Worm (Caenorhabditis elegans) whole organism, L4 larva: ENCODE measurements around the gene dyf-6.
A peak's percentile ranks its signal among the peaks of the same experiment; 100 is the strongest.

Experiments
- F10B5.3 ChIP-seq: sonication (generic microtip); optimal IDR thresholded peaks from 2 replicates; lab custom pipeline; 2016; ENCODE audit warnings: mild to moderate bottlenecking, missing genetic modification characterization, missing compliant biosample characterization
- F49E8.2 ChIP-seq: sonication (generic microtip); optimal IDR thresholded peaks from 2 replicates; lab custom pipeline; 2016; ENCODE audit warnings: missing compliant biosample characterization, mild to moderate bottlenecking, missing genetic modification characterization, borderline replicate concordance
- R02D3.7 ChIP-seq: fragments of 150-350 bp; sonication (generic microtip); optimal IDR thresholded peaks from 3 replicates; lab custom pipeline; 2014; ENCODE audit warnings: missing biosample characterization, missing genetic modification characterization
- T20F7.1 ChIP-seq: fragments of 200-800 bp; sonication (Bioruptor generic); optimal IDR thresholded peaks from 2 replicates; lab custom pipeline; 2018; ENCODE audit warnings: mild to moderate bottlenecking, missing genetic modification characterization, missing compliant biosample characterization
- aha-1 ChIP-seq: fragments of 150-350 bp; peaks from one replicate; lab custom pipeline; 2014; ENCODE audit warnings: missing biosample characterization, missing genetic modification characterization
- aly-2 ChIP-seq: sonication (generic microtip); optimal IDR thresholded peaks from 2 replicates; lab custom pipeline; 2018; ENCODE audit warnings: missing biosample characterization, missing genetic modification characterization
- ceh-20 ChIP-seq: fragments of 200-800 bp; sonication (Bioruptor generic); IDR thresholded peaks from 2 replicates; pipeline ENCODE4 v1.3.6; 2022; ENCODE audit warnings: missing genetic modification reagents, missing genetic modification characterization, missing compliant biosample characterization
- ceh-62 ChIP-seq: sonication (generic microtip); optimal IDR thresholded peaks from 2 replicates; lab custom pipeline; 2017; ENCODE audit warnings: missing biosample characterization, missing genetic modification characterization
- ces-1 ChIP-seq: fragments of 150-350 bp; sonication (generic microtip); optimal IDR thresholded peaks from 4 replicates; lab custom pipeline; 2014; ENCODE audit warnings: missing biosample characterization, missing genetic modification reagents, missing genetic modification characterization
- ctbp-1 ChIP-seq: fragments of 200-800 bp; sonication (Bioruptor generic); IDR thresholded peaks from 2 replicates; pipeline ENCODE4 v1.3.6; 2022; ENCODE audit warnings: missing genetic modification reagents, missing genetic modification characterization, missing compliant biosample characterization
- daf-16 ChIP-seq, 3 experiments: sonication (generic microtip); optimal IDR thresholded peaks; 2 replicates each; lab custom pipeline; 2016 to 2017; ENCODE audit warnings: missing genetic modification characterization in 3 of 3, missing genetic modification reagents in 3 of 3, mild to moderate bottlenecking in 2 of 3, missing compliant biosample characterization in 2 of 3, missing biosample characterization in 1 of 3, moderate library complexity in 1 of 3
- daf-19 ChIP-seq: fragments of 200-800 bp; sonication (Bioruptor generic); conservative IDR thresholded peaks from 2 replicates; pipeline ENCODE4 v1.3.6; 2022; ENCODE audit warnings: missing genetic modification characterization, missing compliant biosample characterization
- daf-8 ChIP-seq: fragments of 200-800 bp; sonication (Bioruptor generic); IDR thresholded peaks from 2 replicates; pipeline ENCODE4 v1.3.6; 2022; ENCODE audit warnings: missing genetic modification characterization, missing compliant biosample characterization
- dmd-6 ChIP-seq: fragments of 200-800 bp; sonication (Bioruptor generic); IDR thresholded peaks from 2 replicates; pipeline ENCODE4 v1.3.6; 2022; ENCODE audit warnings: missing genetic modification reagents, missing genetic modification characterization, missing compliant biosample characterization
- dpl-1 ChIP-seq: fragments of 150-350 bp; optimal IDR thresholded peaks from 2 replicates; lab custom pipeline; 2014; ENCODE audit warnings: missing biosample characterization, missing genetic modification reagents, missing genetic modification characterization
- duxl-1 ChIP-seq: sonication (generic microtip); optimal IDR thresholded peaks from 2 replicates; lab custom pipeline; 2016; ENCODE audit warnings: mild to moderate bottlenecking, missing genetic modification characterization, moderate library complexity, missing compliant biosample characterization; ENCODE audit not compliant: poor library complexity
- dve-1 ChIP-seq: sonication (generic microtip); optimal IDR thresholded peaks from 2 replicates; lab custom pipeline; 2017; ENCODE audit warnings: antibody characterized with exemption, mild to moderate bottlenecking, missing genetic modification characterization, missing compliant biosample characterization; ENCODE audit not compliant: insufficient read depth
- hif-1 ChIP-seq, 2 experiments: sonication (generic microtip); optimal IDR thresholded peaks; 2 replicates each; lab custom pipeline; 2016 to 2017; ENCODE audit warnings: missing compliant biosample characterization in 2 of 2, missing genetic modification characterization in 2 of 2, missing genetic modification reagents in 2 of 2, missing genotype in 2 of 2, mild to moderate bottlenecking in 1 of 2
- hlh-11 ChIP-seq: fragments of 200-800 bp; sonication (Bioruptor generic); optimal IDR thresholded peaks from 2 replicates; lab custom pipeline; 2018; ENCODE audit warnings: mild to moderate bottlenecking, missing genetic modification characterization, missing compliant biosample characterization
- hlh-30 ChIP-seq: sonication (generic microtip); optimal IDR thresholded peaks from 2 replicates; lab custom pipeline; 2017; ENCODE audit warnings: antibody characterized with exemption, mild to moderate bottlenecking, missing genetic modification characterization, missing compliant biosample characterization; ENCODE audit not compliant: insufficient read depth
- lim-7 ChIP-seq: fragments of 200-800 bp; sonication (Bioruptor generic); IDR thresholded peaks from 2 replicates; pipeline ENCODE4 v1.3.6; 2022; ENCODE audit warnings: missing genetic modification characterization, missing compliant biosample characterization
- lin-1 ChIP-seq: fragments of 200-800 bp; sonication (Bioruptor generic); IDR thresholded peaks from 2 replicates; pipeline ENCODE4 v1.3.6; 2022; ENCODE audit warnings: missing genetic modification reagents, missing genetic modification characterization, missing compliant biosample characterization
- lin-15B ChIP-seq: fragments of 150-350 bp; sonication (generic microtip); optimal IDR thresholded peaks from 3 replicates; lab custom pipeline; 2014; ENCODE audit warnings: missing biosample characterization, missing genetic modification characterization
- lin-38 ChIP-seq: fragments of 200-800 bp; sonication (Bioruptor generic); IDR thresholded peaks from 2 replicates; pipeline ENCODE4 v1.3.6; 2022; ENCODE audit warnings: missing genetic modification reagents, missing genetic modification characterization, missing compliant biosample characterization
- lin-39 ChIP-seq: fragments of 150-350 bp; optimal IDR thresholded peaks from 2 replicates; lab custom pipeline; 2014; ENCODE audit warnings: missing biosample characterization, missing genetic modification reagents, missing genetic modification characterization
- lsy-2 ChIP-seq, 2 experiments: fragments of 150-350 bp in 1 of 2; sonication (generic microtip) in 1 of 2; optimal IDR thresholded peaks; 2 replicates each; lab custom pipeline; 2014 to 2017; ENCODE audit warnings: missing biosample characterization in 2 of 2, missing genetic modification characterization in 2 of 2
- madf-9 ChIP-seq: fragments of 200-800 bp; sonication (Bioruptor generic); conservative IDR thresholded peaks from 2 replicates; pipeline ENCODE4 v1.3.6; 2022; ENCODE audit warnings: missing genetic modification reagents, missing genetic modification characterization, missing compliant biosample characterization
- mdt-29 ChIP-seq: fragments of 200-800 bp; sonication (Bioruptor generic); IDR thresholded peaks from 2 replicates; pipeline ENCODE4 v1.3.6; 2022; ENCODE audit warnings: missing genetic modification reagents, missing genetic modification characterization, missing compliant biosample characterization
- mep-1 ChIP-seq: fragments of 150-350 bp; sonication (generic microtip); optimal IDR thresholded peaks from 3 replicates; lab custom pipeline; 2014; ENCODE audit warnings: missing biosample characterization, missing genetic modification characterization
- mxl-2 ChIP-seq: fragments of 200-800 bp; sonication (Bioruptor generic); conservative IDR thresholded peaks from 2 replicates; pipeline ENCODE4 v1.3.6; 2022; ENCODE audit warnings: missing genetic modification reagents, missing genetic modification characterization, missing compliant biosample characterization
- mxl-3 ChIP-seq: fragments of 200-800 bp; sonication (Bioruptor generic); optimal IDR thresholded peaks from 2 replicates; lab custom pipeline; 2018; ENCODE audit warnings: mild to moderate bottlenecking, missing genetic modification characterization, missing compliant biosample characterization
- nhr-102 ChIP-seq: sonication (generic microtip); optimal IDR thresholded peaks from 2 replicates; lab custom pipeline; 2016; ENCODE audit warnings: mild to moderate bottlenecking, missing genetic modification characterization, moderate library complexity, missing compliant biosample characterization
- nhr-11 ChIP-seq: fragments of 150-350 bp; optimal IDR thresholded peaks from 2 replicates; lab custom pipeline; 2014; ENCODE audit warnings: missing biosample characterization, missing genetic modification characterization
- nhr-111 ChIP-seq: fragments of 200-800 bp; sonication (Bioruptor generic); optimal IDR thresholded peaks from 2 replicates; lab custom pipeline; 2018; ENCODE audit warnings: mild to moderate bottlenecking, missing genetic modification characterization, missing compliant biosample characterization
- nhr-28 ChIP-seq: fragments of 150-350 bp; optimal IDR thresholded peaks from 2 replicates; lab custom pipeline; 2014; ENCODE audit warnings: missing biosample characterization, missing genetic modification characterization
- nhr-42 ChIP-seq: fragments of 200-800 bp; sonication (Bioruptor generic); IDR thresholded peaks from 2 replicates; pipeline ENCODE4 v1.3.6; 2022; ENCODE audit warnings: missing genetic modification characterization, missing compliant biosample characterization
- nhr-48 ChIP-seq: sonication (generic microtip); optimal IDR thresholded peaks from 2 replicates; lab custom pipeline; 2016; ENCODE audit warnings: mild to moderate bottlenecking, missing genetic modification characterization, missing compliant biosample characterization
- nhr-6 ChIP-seq: fragments of 150-350 bp; optimal IDR thresholded peaks from 2 replicates; lab custom pipeline; 2014; ENCODE audit warnings: missing biosample characterization, missing genetic modification characterization
- php-3 ChIP-seq: fragments of 200-800 bp; sonication (Bioruptor generic); IDR thresholded peaks from 2 replicates; pipeline ENCODE4 v1.3.6; 2022; ENCODE audit warnings: missing genetic modification reagents, missing genetic modification characterization, missing compliant biosample characterization
- set-16 ChIP-seq: fragments of 200-800 bp; sonication (Bioruptor generic); IDR thresholded peaks from 2 replicates; pipeline ENCODE4 v1.3.6; 2022; ENCODE audit warnings: missing genetic modification reagents, missing genetic modification characterization, missing compliant biosample characterization
- snpc-1.2 ChIP-seq: fragments of 200-800 bp; sonication (Bioruptor generic); IDR thresholded peaks from 2 replicates; pipeline ENCODE4 v1.3.6; 2022; ENCODE audit warnings: missing genetic modification reagents, missing genetic modification characterization, missing compliant biosample characterization
- snpc-4 ChIP-seq: fragments of 150-350 bp; optimal IDR thresholded peaks from 2 replicates; lab custom pipeline; 2014; ENCODE audit warnings: missing biosample characterization, missing genetic modification characterization
- tag-97 ChIP-seq: fragments of 200-800 bp; sonication (Bioruptor generic); IDR thresholded peaks from 2 replicates; pipeline ENCODE4 v1.3.6; 2022; ENCODE audit warnings: missing genetic modification characterization, missing compliant biosample characterization
- tra-1 ChIP-seq: fragments of 200-800 bp; sonication (Bioruptor generic); IDR thresholded peaks from 2 replicates; pipeline ENCODE4 v1.3.6; 2022; ENCODE audit warnings: missing genetic modification reagents, missing genetic modification characterization, missing compliant biosample characterization
- unc-62 ChIP-seq, 3 experiments: fragments of 150-350 bp in 1 of 3; sonication (generic microtip); optimal IDR thresholded peaks in 2 of 3; peaks in 1 of 3; 1 replicate in 1 of 3; 2 replicates in 2 of 3; lab custom pipeline; 2014 to 2017; ENCODE audit warnings: missing biosample characterization in 3 of 3, missing genetic modification characterization in 3 of 3, missing genetic modification reagents in 3 of 3, missing genotype in 1 of 3
- zfp-3 ChIP-seq: fragments of 200-800 bp; sonication (Bioruptor generic); conservative IDR thresholded peaks from 2 replicates; pipeline ENCODE4 v1.3.6; 2022; ENCODE audit warnings: missing genetic modification reagents, missing genetic modification characterization, missing compliant biosample characterization
- zip-2 ChIP-seq: fragments of 150-350 bp; optimal IDR thresholded peaks from 2 replicates; lab custom pipeline; 2014; ENCODE audit warnings: missing biosample characterization, missing genetic modification characterization

dyf-6 gene

ce11 chrX:10333301-10333854 lies 52.9 kb downstream of the dyf-6 start, which contains the start of gene R07E3.4:
Gene R07E3.4, minus strand, starts transcription at chrX:10333351.
- TF ChIP-seq daf-8 (no peak), R02D3.7 (no peak), duxl-1 (tag; lab: Kevin White, UChicago) (no peak), hlh-11 (tag; lab: Kevin White, UChicago) (peak; percentile 65), nhr-48 (tag; lab: Kevin White, UChicago) (peak; percentile 55), snpc-4 (tag; lab: Kevin White, UChicago) (no peak), snpc-1.2 (GFP tag; lab: Robert Waterston, UW) (no peak), nhr-11 (tag; lab: Kevin White, UChicago) (peak; percentile 71), dve-1 (tag; lab: Kevin White, UChicago) (peak; percentile 62), nhr-42 (GFP tag; lab: Robert Waterston, UW) (no peak), tag-97 (GFP tag; lab: Robert Waterston, UW) (no peak), daf-19 (no peak), lin-39 (tag; lab: Kevin White, UChicago) (no peak), lin-38 (GFP tag; lab: Robert Waterston, UW) (no peak), hlh-30 (tag; lab: Kevin White, UChicago) (peak; percentile 1), F49E8.2 (no peak), mxl-3 (GFP tag; lab: Kevin White, UChicago) (no peak), mxl-2 (GFP tag; lab: Robert Waterston, UW) (peak; percentile 98), aha-1 (tag; lab: Kevin White, UChicago) (peak; percentile 81), hif-1 (tag; optimal IDR thresholded peaks at IDR 0.05; lab: Kevin White, UChicago) (no peak), daf-16 (GFP tag; optimal IDR thresholded peaks at IDR 0.05; lab: Kevin White, UChicago) (peak in 1 of 2 experiments; percentile 14), daf-16 (tag; optimal IDR thresholded peaks at IDR 0.05; lab: Kevin White, UChicago) (peak; percentile 93), tra-1 (peak; percentile 49; the same call in 1 of the 2 replicates), nhr-28 (tag; lab: Kevin White, UChicago) (peak; percentile 96), dmd-6 (peak; percentile 79), madf-9 (GFP tag; lab: Robert Waterston, UW) (no peak), php-3 (GFP tag; lab: Robert Waterston, UW) (0 out of 2 replicates have a peak, but pooled peaks have one; percentile 55), ceh-62 (no peak), dpl-1 (GFP tag; lab: Kevin White, UChicago) (no peak), mep-1 (tag; lab: Kevin White, UChicago) (no peak), lin-1 (GFP tag; lab: Robert Waterston, UW) (peak; percentile 47; the same call in 1 of the 2 replicates), lsy-2 (tag; optimal IDR thresholded peaks at IDR 0.05; lab: Kevin White, UChicago) (peak in 1 of 2 experiments; percentile 9), lim-7 (GFP tag; lab: Robert Waterston, UW) (no peak), nhr-102 (tag; lab: Kevin White, UChicago) (no peak)

- TF ChIP-seq tra-1 (peak; percentile 24), unc-62 (GFP tag; optimal IDR thresholded peaks at IDR 0.05 in 1 of 2; lab: Kevin White, UChicago) (peak in 1 of 2 experiments; percentile 38), unc-62 (tag; optimal IDR thresholded peaks at IDR 0.05; lab: Kevin White, UChicago) (no peak), ceh-20 (0 out of 2 replicates have a peak, but pooled peaks have one; percentile 20), nhr-6 (tag; lab: Kevin White, UChicago) (peak; percentile 19), zip-2 (tag; lab: Kevin White, UChicago) (no peak), zfp-3 (GFP tag; lab: Robert Waterston, UW) (no peak), lin-15B (tag; lab: Kevin White, UChicago) (no peak), php-3 (GFP tag; lab: Robert Waterston, UW) (peak; percentile 14; the same call in 1 of the 2 replicates), F10B5.3 (tag; lab: Kevin White, UChicago) (no peak), nhr-111 (GFP tag; lab: Kevin White, UChicago) (no peak), lin-1 (GFP tag; lab: Robert Waterston, UW) (0 out of 2 replicates have a peak, but pooled peaks have one; percentile 19), aly-2 (tag; lab: Kevin White, UChicago) (no peak), hlh-30 (tag; lab: Kevin White, UChicago) (peak; percentile 35), mdt-29 (GFP tag; lab: Robert Waterston, UW) (no peak), lim-7 (GFP tag; lab: Robert Waterston, UW) (no peak), ces-1 (GFP tag; lab: Kevin White, UChicago) (no peak), nhr-102 (tag; lab: Kevin White, UChicago) (no peak), set-16 (peak; percentile 51), madf-9 (GFP tag; lab: Robert Waterston, UW) (no peak), T20F7.1 (peak; percentile 55), ctbp-1 (GFP tag; lab: Robert Waterston, UW) (no peak)
These were observed 54.2 kb downstream of the dyf-6 start for ce11 chrX:10332035-10332614.
